Fruit fly (Drosophila melanogaster): ENCODE data around the gene ana1.
A peak's percentile ranks its signal among the peaks of the same experiment; 100 is the strongest.

The ana1 gene

DNA sequence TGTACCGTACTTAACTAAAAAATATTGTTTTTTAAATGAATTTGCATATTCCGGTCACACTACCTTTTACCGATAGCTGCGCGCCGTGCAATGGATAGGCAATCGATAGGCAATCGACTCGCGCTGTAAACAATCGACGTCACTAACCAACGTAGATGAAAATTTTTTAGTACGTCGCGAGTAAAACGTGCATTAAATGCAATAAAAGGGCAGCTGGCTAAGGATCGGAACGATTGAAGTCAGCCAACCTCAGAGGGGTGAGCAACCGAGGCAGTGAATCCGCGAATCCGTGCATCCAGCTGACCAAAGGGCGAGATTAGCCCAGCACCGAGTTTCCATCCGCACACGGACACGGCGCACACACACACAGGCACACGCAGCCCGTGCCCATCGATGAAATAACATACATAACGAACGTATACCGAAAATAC is 12.2 kb upstream of the ana1 start, which contains the start of gene Pp1alpha-96A:
Gene Pp1alpha-96A, plus strand, starts transcription at position 121 of the 431 bp plus-strand sequence.
- no peak for TF ChIP-seq gl (tag; optimal IDR thresholded peaks at IDR 0.05)
- TF ChIP-seq fd96Ca (GFP tag; IDR thresholded peaks at IDR 0.05) = no peak

DNA sequence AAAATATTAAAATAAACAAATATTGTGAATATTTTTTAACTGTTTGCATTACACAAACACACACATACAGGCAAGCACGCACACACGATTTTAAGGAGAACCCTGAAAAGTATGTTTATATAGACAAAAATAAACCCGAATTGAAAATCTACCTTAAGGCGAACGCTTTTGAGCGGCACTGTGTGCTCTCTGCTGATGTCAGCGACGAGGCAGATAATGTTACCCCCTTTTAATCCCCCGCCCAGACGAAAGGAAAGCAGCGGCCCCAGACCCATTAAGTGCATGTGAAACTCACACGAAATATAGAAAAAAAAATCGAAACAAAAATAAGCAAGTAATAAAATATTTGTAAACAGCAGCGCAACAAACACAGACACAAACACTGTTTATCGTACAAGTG is 9.1 kb upstream of the ana1 start:
- no peak for TF ChIP-seq CG13204 (GFP tag; optimal IDR thresholded peaks at IDR 0.05)
- TF ChIP-seq CG17806 (tag; optimal IDR thresholded peaks at IDR 0.05) = no peak
- TF ChIP-seq rn (GFP tag; IDR thresholded peaks at IDR 0.05) = no peak
- no peak for TF ChIP-seq CG8159 (tag; optimal IDR thresholded peaks at IDR 0.05)
- no peak for TF ChIP-seq Pif1B (GFP tag; optimal IDR thresholded peaks at IDR 0.05)
- no peak for TF ChIP-seq CG8301 (tag; optimal IDR thresholded peaks at IDR 0.05)
- no peak for TF ChIP-seq CG32121 (GFP tag; IDR thresholded peaks at IDR 0.05)
- no peak for TF ChIP-seq fd96Ca (GFP tag; IDR thresholded peaks at IDR 0.05)
- TF ChIP-seq CG4496 (GFP tag; IDR thresholded peaks at IDR 0.05) = no peak
- no peak for TF ChIP-seq EcR (GFP tag; optimal IDR thresholded peaks at IDR 0.05)
- TF ChIP-seq Ets98B (GFP tag; IDR thresholded peaks at IDR 0.05) = no peak

DNA sequence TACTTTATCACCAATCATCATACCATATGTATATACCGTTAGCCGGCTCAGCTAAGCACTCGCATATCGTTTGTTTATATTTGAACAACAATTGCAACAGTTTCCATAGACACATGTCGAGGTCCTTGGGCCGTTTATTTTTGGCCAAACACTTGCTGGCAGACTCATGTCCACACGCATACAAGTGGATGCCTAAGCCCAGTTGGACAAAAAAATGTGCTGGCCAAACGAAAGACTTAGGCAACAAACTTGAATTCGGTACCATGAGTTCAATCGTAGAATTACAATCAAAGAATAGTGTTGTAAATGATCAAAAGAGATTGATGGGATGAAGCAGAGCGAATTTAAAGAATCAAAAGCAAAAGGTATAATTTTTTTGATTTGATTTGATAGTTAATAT is 6.8 kb upstream of the ana1 start, which contains the start of gene CG13622:
Gene CG13622, minus strand, starts transcription at position 101 of the 400 bp plus-strand sequence.
- TF ChIP-seq CG10348 (GFP tag; IDR thresholded peaks at IDR 0.05) (no peak), CG9948 (tag; optimal IDR thresholded peaks at IDR 0.05) (no peak), CG8301 (tag; optimal IDR thresholded peaks at IDR 0.05) (no peak), Ets98B (GFP tag; IDR thresholded peaks at IDR 0.05) (no peak), fd96Ca (GFP tag; IDR thresholded peaks at IDR 0.05) (no peak), gl (tag; optimal IDR thresholded peaks at IDR 0.05) (no peak), CG8159 (tag; optimal IDR thresholded peaks at IDR 0.05) (no peak), CG15710 (tag; optimal IDR thresholded peaks at IDR 0.05) (no peak), CG17806 (tag; optimal IDR thresholded peaks at IDR 0.05) (no peak), CG32121 (GFP tag; IDR thresholded peaks at IDR 0.05) (no peak)

DNA sequence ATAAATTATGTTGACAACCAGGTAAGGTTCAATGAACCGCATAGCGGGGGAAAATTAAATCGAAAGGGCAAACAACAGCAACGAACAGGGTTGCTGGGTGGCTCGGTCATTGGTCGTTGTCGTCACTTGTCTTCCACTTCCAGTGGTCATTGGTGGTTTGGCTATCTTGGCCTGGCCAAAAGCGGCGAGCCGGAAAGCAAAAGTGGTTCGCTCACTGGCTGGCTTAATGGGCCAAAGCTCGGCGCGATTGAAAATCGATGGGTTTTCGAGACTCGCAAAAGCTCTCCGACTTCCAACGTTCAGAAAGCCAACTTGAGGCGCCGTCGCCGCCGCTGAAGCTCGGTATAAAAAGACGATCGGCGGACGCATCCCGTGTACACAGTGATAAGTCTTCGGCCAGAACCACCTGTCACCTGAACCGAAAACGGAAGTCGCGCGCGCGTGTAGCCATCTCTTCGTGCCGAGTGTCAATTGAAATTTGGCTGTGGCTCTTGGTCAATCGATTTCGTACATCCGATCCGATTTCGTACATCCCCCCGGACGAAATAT is 5.9 kb upstream of the ana1 start, which contains the start of gene Jhbp12:
Gene Jhbp12, plus strand, starts transcription at position 369 of the 549 bp plus-strand sequence.
- TF ChIP-seq CG34367 (tag; optimal IDR thresholded peaks at IDR 0.05) = no peak
- TF ChIP-seq CG17806 (tag; optimal IDR thresholded peaks at IDR 0.05) = no peak
- TF ChIP-seq Ets98B (GFP tag; IDR thresholded peaks at IDR 0.05) = no peak
- no peak for TF ChIP-seq CG8159 (tag; optimal IDR thresholded peaks at IDR 0.05)
- TF ChIP-seq CG4496 (GFP tag; IDR thresholded peaks at IDR 0.05) = no peak
- no peak for TF ChIP-seq CG32121 (GFP tag; IDR thresholded peaks at IDR 0.05)
- no peak for TF ChIP-seq CG14655 (GFP tag; optimal IDR thresholded peaks at IDR 0.05)
- TF ChIP-seq CG12605 (GFP tag; IDR thresholded peaks at IDR 0.05) = no peak
- TF ChIP-seq CG15710 (tag; optimal IDR thresholded peaks at IDR 0.05) = no peak
- TF ChIP-seq gl (tag; optimal IDR thresholded peaks at IDR 0.05) = no peak
- TF ChIP-seq EcR (GFP tag; optimal IDR thresholded peaks at IDR 0.05) = peak; percentile 76
- 0 out of 3 replicates have a peak, but pooled peaks have one; percentile 24 for TF ChIP-seq fd96Ca (GFP tag; IDR thresholded peaks at IDR 0.05)
- TF ChIP-seq Pif1A (GFP tag; optimal IDR thresholded peaks at IDR 0.05) = no peak
- TF ChIP-seq D1 (tag; optimal IDR thresholded peaks at IDR 0.05) = no peak
- TF ChIP-seq rn (GFP tag; IDR thresholded peaks at IDR 0.05) = no peak
- TF ChIP-seq CG9948 (tag; optimal IDR thresholded peaks at IDR 0.05) = no peak

DNA sequence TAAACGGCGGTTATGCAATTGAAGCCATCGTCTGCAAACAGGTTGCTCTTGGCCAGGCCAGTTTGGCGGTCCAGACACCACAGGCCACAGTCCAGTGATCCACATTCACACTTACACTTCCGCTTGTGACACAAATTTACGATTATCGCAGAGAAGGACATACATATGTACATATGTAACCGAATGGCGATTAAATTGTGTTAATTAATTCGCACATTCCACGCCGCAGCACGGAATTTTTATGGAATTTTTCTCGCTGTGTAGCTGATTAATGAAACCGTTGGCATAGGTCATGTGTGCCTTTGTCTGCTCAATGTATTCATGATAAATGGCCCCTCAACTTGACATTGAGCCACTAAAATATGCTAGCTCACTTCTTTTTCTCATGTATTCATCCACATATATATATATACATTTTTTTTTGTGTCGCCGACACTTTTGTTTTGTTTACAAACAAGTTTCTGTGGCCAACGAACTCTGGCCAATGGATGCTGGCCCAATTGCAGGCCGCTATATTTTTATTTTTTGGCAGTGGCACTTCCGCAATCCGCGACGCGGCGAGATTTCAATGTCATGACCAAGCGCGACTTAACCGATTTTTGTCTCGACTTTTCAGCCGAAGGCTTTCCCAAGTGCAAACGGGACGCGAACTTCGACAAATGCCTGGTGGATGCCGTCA is 4.3 kb upstream of the ana1 start:
- TF ChIP-seq CG12605 (GFP tag; IDR thresholded peaks at IDR 0.05) (no peak), CG15710 (tag; optimal IDR thresholded peaks at IDR 0.05) (no peak), D1 (tag; optimal IDR thresholded peaks at IDR 0.05) (no peak), CG4496 (GFP tag; IDR thresholded peaks at IDR 0.05) (peak; percentile 73), gl (tag; optimal IDR thresholded peaks at IDR 0.05) (no peak), CG8301 (tag; optimal IDR thresholded peaks at IDR 0.05) (no peak), CG14655 (GFP tag; optimal IDR thresholded peaks at IDR 0.05) (no peak), CG10348 (GFP tag; IDR thresholded peaks at IDR 0.05) (no peak), CG32121 (GFP tag; IDR thresholded peaks at IDR 0.05) (no peak; the same call in 1 of the 2 replicates), CG13204 (GFP tag; optimal IDR thresholded peaks at IDR 0.05) (no peak), CG8159 (tag; optimal IDR thresholded peaks at IDR 0.05) (no peak), rn (GFP tag; IDR thresholded peaks at IDR 0.05) (peak; percentile 54; the same call in 1 of the 2 replicates), fd96Ca (GFP tag; IDR thresholded peaks at IDR 0.05) (peak; percentile 68; the same call in 1 of the 3 replicates), CG34367 (tag; optimal IDR thresholded peaks at IDR 0.05) (no peak), CG17806 (tag; optimal IDR thresholded peaks at IDR 0.05) (no peak), Ets98B (GFP tag; IDR thresholded peaks at IDR 0.05) (peak; percentile 33; the same call in 1 of the 2 replicates), Pif1A (GFP tag; optimal IDR thresholded peaks at IDR 0.05) (no peak), EcR (GFP tag; optimal IDR thresholded peaks at IDR 0.05) (peak; percentile 46), Snoo (tag; optimal IDR thresholded peaks at IDR 0.05) (no peak)

DNA sequence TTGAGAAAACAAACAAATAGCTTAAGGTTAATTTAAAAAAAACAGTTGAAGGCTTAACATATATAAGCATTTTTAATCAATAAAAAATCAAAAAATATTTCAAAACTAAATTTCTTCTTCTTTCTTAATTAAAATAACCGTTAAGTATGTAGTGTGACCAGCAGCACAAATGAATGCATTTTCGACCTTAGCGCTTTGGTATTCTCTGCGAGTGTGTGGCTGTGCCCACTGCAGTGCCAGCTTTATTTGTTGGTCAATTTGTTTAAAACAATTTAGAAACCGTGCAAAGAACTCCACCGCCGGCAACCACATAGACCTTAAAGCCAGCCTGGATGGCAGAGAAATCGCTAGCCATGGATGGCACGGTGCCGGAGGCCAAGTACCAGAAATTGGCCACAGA is 2.5 kb upstream of the ana1 start, which contains the start of gene CG6607:
Gene CG6607, plus strand, starts transcription at position 203 of the 400 bp plus-strand sequence.
- no peak for TF ChIP-seq CG34367 (tag; optimal IDR thresholded peaks at IDR 0.05)
- no peak for TF ChIP-seq fd96Ca (GFP tag; IDR thresholded peaks at IDR 0.05)
- TF ChIP-seq rn (GFP tag; IDR thresholded peaks at IDR 0.05) = no peak
- TF ChIP-seq Pif1B (GFP tag; optimal IDR thresholded peaks at IDR 0.05) = no peak
- TF ChIP-seq CG8159 (tag; optimal IDR thresholded peaks at IDR 0.05) = no peak
- TF ChIP-seq CG13204 (GFP tag; optimal IDR thresholded peaks at IDR 0.05) = no peak
- no peak for TF ChIP-seq D1 (tag; optimal IDR thresholded peaks at IDR 0.05)
- TF ChIP-seq Snoo (tag; optimal IDR thresholded peaks at IDR 0.05) = no peak
- TF ChIP-seq CG12605 (GFP tag; IDR thresholded peaks at IDR 0.05) = no peak
- TF ChIP-seq CG32121 (GFP tag; IDR thresholded peaks at IDR 0.05) = no peak
- TF ChIP-seq gl (tag; optimal IDR thresholded peaks at IDR 0.05) = no peak
- no peak for TF ChIP-seq CG15710 (tag; optimal IDR thresholded peaks at IDR 0.05)
- TF ChIP-seq Ets98B (GFP tag; IDR thresholded peaks at IDR 0.05) = no peak
- TF ChIP-seq CG8301 (tag; optimal IDR thresholded peaks at IDR 0.05) = no peak
- no peak for TF ChIP-seq CG14655 (GFP tag; optimal IDR thresholded peaks at IDR 0.05)
- no peak for TF ChIP-seq CG10348 (GFP tag; IDR thresholded peaks at IDR 0.05)
- TF ChIP-seq CG4496 (GFP tag; IDR thresholded peaks at IDR 0.05) = no peak
- TF ChIP-seq Pif1A (GFP tag; optimal IDR thresholded peaks at IDR 0.05) = no peak
- TF ChIP-seq CG17806 (tag; optimal IDR thresholded peaks at IDR 0.05) = no peak
